Fruit fly (Drosophila melanogaster): ENCODE data around the gene CG7546.
"Not testable (repeated sequence)": the region's sequence is repeated elsewhere in the genome, so short reads cannot be mapped to it uniquely, and the experiment has no call there.

- not testable (repeated sequence) for TF ChIP-seq CG8478, CTCF (optimal IDR thresholded peaks at IDR 0.05)
Measured at dm6 chr3L:7498731-7499130, 12.1 kb upstream of the CG7546 start, which contains the start of gene CG8539.
